Fruit fly (Drosophila melanogaster) whole organism, wandering third instar larva: ENCODE results near the gene Oatp33Ea.

Experiments
- CG32264 ChIP-seq: fragments of 200-800 bp; sonication (Bioruptor generic); optimal IDR thresholded peaks from 2 replicates; lab custom pipeline; 2016; ENCODE audit warnings: missing biosample characterization, missing genetic modification characterization
- CrebA ChIP-seq: fragments of 200-800 bp; sonication (Bioruptor generic); optimal IDR thresholded peaks from 2 replicates; lab custom pipeline; 2016; ENCODE audit warnings: missing biosample characterization, mild to moderate bottlenecking, missing genetic modification characterization, borderline replicate concordance
- Dfd ChIP-seq: fragments of >200 bp; optimal IDR thresholded peaks from 2 replicates; lab custom pipeline; 2017; ENCODE audit warnings: missing biosample characterization, missing genetic modification characterization
- GATAd ChIP-seq: sonication (Bioruptor generic); optimal IDR thresholded peaks from 2 replicates; lab custom pipeline; 2016; ENCODE audit warnings: missing biosample characterization, missing genetic modification characterization
- HLH106 ChIP-seq: fragments of 200-800 bp; optimal IDR thresholded peaks from 3 replicates; lab custom pipeline; 2019; ENCODE audit warnings: missing biosample characterization, mild to moderate bottlenecking, missing genetic modification characterization, moderate library complexity
- Hnf4 ChIP-seq: fragments of 200-800 bp; sonication (Bioruptor generic); optimal IDR thresholded peaks from 2 replicates; lab custom pipeline; 2016; ENCODE audit warnings: missing biosample characterization, mild to moderate bottlenecking, missing genetic modification characterization
- Hr78 ChIP-seq: fragments of >200 bp; optimal IDR thresholded peaks from 2 replicates; lab custom pipeline; 2017; ENCODE audit warnings: missing biosample characterization, missing genetic modification characterization
- Hr83 ChIP-seq: fragments of 200-300 bp; sonication (Bioruptor generic); optimal IDR thresholded peaks from 2 replicates; lab custom pipeline; 2016; ENCODE audit warnings: missing biosample characterization, mild to moderate bottlenecking, missing genetic modification characterization, moderate library complexity; ENCODE audit not compliant: poor library complexity, severe bottlenecking
- Myc ChIP-seq: fragments of >200 bp; optimal IDR thresholded peaks from 2 replicates; lab custom pipeline; 2017
- N ChIP-seq: fragments of >200 bp; optimal IDR thresholded peaks from 2 replicates; lab custom pipeline; 2018; ENCODE audit warnings: missing biosample characterization, missing external identifiers, missing genetic modification characterization
- OdsH ChIP-seq: fragments of 200-800 bp; sonication (Bioruptor generic); optimal IDR thresholded peaks from 2 replicates; lab custom pipeline; 2016; ENCODE audit warnings: missing biosample characterization, mild to moderate bottlenecking, missing genetic modification characterization
- Rel ChIP-seq, 2 experiments: fragments of 200-800 bp; sonication (Bioruptor generic) in 1 of 2; optimal IDR thresholded peaks; 2 replicates in 1 of 2; 3 replicates in 1 of 2; lab custom pipeline; 2016 to 2019; ENCODE audit warnings: mild to moderate bottlenecking in 2 of 2, missing biosample characterization in 2 of 2, missing genetic modification characterization in 2 of 2, moderate library complexity in 1 of 2
- br ChIP-seq: fragments of 200-800 bp; sonication (Bioruptor generic); optimal IDR thresholded peaks from 2 replicates; lab custom pipeline; 2016; ENCODE audit warnings: missing biosample characterization, missing genetic modification characterization
- dl ChIP-seq, 2 experiments: fragments of 175-275, 200-275 bp in 1 of 2; fragments of 200-275 bp in 1 of 2; sonication (Bioruptor generic); optimal IDR thresholded peaks; lab custom pipeline; 2018; ENCODE audit warnings: mild to moderate bottlenecking in 2 of 2, missing biosample characterization in 2 of 2, missing genetic modification characterization in 2 of 2, moderate library complexity in 2 of 2; ENCODE audit not compliant: partially characterized antibody in 2 of 2, insufficient read depth in 1 of 2
- dmrt93B ChIP-seq: fragments of 200-800 bp; sonication (Bioruptor generic); optimal IDR thresholded peaks from 2 replicates; lab custom pipeline; 2018; ENCODE audit warnings: missing biosample characterization, mild to moderate bottlenecking, missing genetic modification characterization
- dsf ChIP-seq: sonication (Bioruptor generic); optimal IDR thresholded peaks from 2 replicates; lab custom pipeline; 2016; ENCODE audit warnings: missing biosample characterization, missing genetic modification characterization, borderline replicate concordance
- foxo ChIP-seq, 2 experiments: fragments of 200-800 bp; sonication (Bioruptor generic); optimal IDR thresholded peaks; 2 replicates in 1 of 2; 3 replicates in 1 of 2; lab custom pipeline; 2016 to 2017; ENCODE audit warnings: missing biosample characterization in 2 of 2, missing genetic modification characterization in 2 of 2
- fru ChIP-seq: fragments of 200-800 bp; sonication (Bioruptor generic); optimal IDR thresholded peaks from 3 replicates; lab custom pipeline; 2016; ENCODE audit warnings: missing biosample characterization, mild to moderate bottlenecking, missing genetic modification characterization
- jim ChIP-seq: fragments of 175-275, 200-325 bp; sonication (Bioruptor generic); optimal IDR thresholded peaks from 2 replicates; lab custom pipeline; 2016; ENCODE audit warnings: missing biosample characterization, mild to moderate bottlenecking, missing genetic modification characterization
- lola ChIP-seq: fragments of >200 bp; optimal IDR thresholded peaks from 2 replicates; lab custom pipeline; 2017; ENCODE audit warnings: missing biosample characterization, missing genetic modification characterization
- pan ChIP-seq: fragments of >200 bp; optimal IDR thresholded peaks from 2 replicates; lab custom pipeline; 2017
- psq ChIP-seq: fragments of 200-800 bp; sonication (Bioruptor generic); optimal IDR thresholded peaks from 3 replicates; lab custom pipeline; 2017; ENCODE audit warnings: missing biosample characterization, mild to moderate bottlenecking, missing genetic modification characterization, moderate library complexity
- rgr ChIP-seq: fragments of 200-800 bp; sonication (Bioruptor generic); optimal IDR thresholded peaks from 3 replicates; lab custom pipeline; 2016; ENCODE audit warnings: missing biosample characterization, mild to moderate bottlenecking, missing genetic modification characterization
- sage ChIP-seq: fragments of 200-800 bp; sonication (Bioruptor generic); optimal IDR thresholded peaks from 2 replicates; lab custom pipeline; 2016; ENCODE audit warnings: missing biosample characterization, mild to moderate bottlenecking, missing genetic modification characterization
- sv ChIP-seq: fragments of 200-800 bp; sonication (Bioruptor generic); optimal IDR thresholded peaks from 3 replicates; lab custom pipeline; 2016; ENCODE audit warnings: missing biosample characterization, missing genetic modification characterization
- tai ChIP-seq: sonication (Bioruptor generic); optimal IDR thresholded peaks from 2 replicates; lab custom pipeline; 2016; ENCODE audit warnings: missing biosample characterization, missing genetic modification characterization
- woc ChIP-seq: sonication (Bioruptor generic); optimal IDR thresholded peaks from 2 replicates; lab custom pipeline; 2016; ENCODE audit warnings: missing biosample characterization, mild to moderate bottlenecking, missing genetic modification characterization

The Oatp33Ea gene

DNA sequence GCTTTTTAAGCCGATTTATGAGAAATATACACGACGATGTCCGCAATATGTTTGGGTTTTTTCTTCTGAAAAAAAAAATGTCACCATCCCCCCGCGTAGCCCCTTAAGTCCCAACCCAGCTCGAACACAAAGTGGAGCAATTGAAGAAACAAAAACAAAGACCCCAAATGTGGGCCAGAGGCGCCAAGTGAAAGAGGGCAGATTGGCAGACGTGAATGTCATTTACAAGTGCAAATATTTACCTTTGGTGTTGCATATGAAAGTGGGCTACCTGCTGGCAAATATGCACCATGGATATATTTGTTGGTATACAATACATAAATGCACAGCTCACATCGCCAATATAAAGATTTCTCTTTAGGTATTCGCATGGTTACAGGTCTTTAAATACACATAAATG is 35.0 kb downstream of the Oatp33Ea start:
- TF ChIP-seq GATAd (GFP tag; lab: Kevin White, UChicago): no peak
- no peak for TF ChIP-seq fru (GFP tag; lab: Kevin White, UChicago)
- TF ChIP-seq Hnf4: no peak
- TF ChIP-seq dsf (GFP tag; lab: Kevin White, UChicago): no peak
- TF ChIP-seq Myc (lab: Kevin White, UChicago): no peak
- no peak for TF ChIP-seq br (GFP tag; lab: Kevin White, UChicago)
- no peak for TF ChIP-seq psq (GFP tag; lab: Kevin White, UChicago)
- no peak for TF ChIP-seq foxo (GFP tag; optimal IDR thresholded peaks at IDR 0.05; lab: Kevin White, UChicago)
- no peak for TF ChIP-seq lola (GFP tag; lab: Kevin White, UChicago)
- TF ChIP-seq CrebA (GFP tag; lab: Kevin White, UChicago): no peak
- no peak for TF ChIP-seq Hr83 (GFP tag; lab: Kevin White, UChicago)
- TF ChIP-seq N: no peak
- TF ChIP-seq Dfd (GFP tag; lab: Kevin White, UChicago): no peak

DNA sequence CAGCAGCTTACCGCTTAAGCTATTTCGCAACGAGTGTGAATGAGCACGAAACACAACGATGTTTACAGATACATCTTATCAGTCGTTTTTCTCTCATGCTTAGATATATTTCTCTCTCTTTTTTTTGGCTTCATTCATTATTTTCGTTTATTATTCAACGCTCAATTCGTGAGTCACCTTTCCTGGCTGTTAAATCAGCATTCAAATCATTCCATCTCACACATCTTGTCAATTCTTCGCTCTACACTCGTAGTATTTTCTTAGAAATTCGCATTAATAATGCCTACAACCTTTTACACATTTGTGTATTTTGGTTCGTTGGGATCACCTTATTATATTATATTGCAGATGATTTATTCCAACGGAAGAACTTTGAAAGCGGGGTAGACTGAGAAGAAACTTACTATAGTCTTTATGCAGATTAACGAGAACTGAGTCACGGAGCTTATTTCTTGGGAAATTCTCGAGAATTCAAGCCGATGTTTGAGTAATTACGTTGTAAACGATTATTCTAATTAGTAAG is 41.1 kb downstream of the Oatp33Ea start:
- TF ChIP-seq Myc (lab: Kevin White, UChicago): no peak
- no peak for TF ChIP-seq sv (GFP tag; lab: Kevin White, UChicago)
- no peak for TF ChIP-seq fru (GFP tag; lab: Kevin White, UChicago)
- TF ChIP-seq Hr78 (GFP tag; lab: Kevin White, UChicago): no peak
- TF ChIP-seq psq (GFP tag; lab: Kevin White, UChicago): no peak
- no peak for TF ChIP-seq HLH106 (tag; lab: Kevin White, UChicago)
- TF ChIP-seq dsf (GFP tag; lab: Kevin White, UChicago): no peak
- TF ChIP-seq OdsH (GFP tag; lab: Kevin White, UChicago): no peak
- TF ChIP-seq CG32264 (GFP tag; lab: Kevin White, UChicago): no peak
- no peak for TF ChIP-seq N
- TF ChIP-seq, all 38 proteins: peak for 0

DNA sequence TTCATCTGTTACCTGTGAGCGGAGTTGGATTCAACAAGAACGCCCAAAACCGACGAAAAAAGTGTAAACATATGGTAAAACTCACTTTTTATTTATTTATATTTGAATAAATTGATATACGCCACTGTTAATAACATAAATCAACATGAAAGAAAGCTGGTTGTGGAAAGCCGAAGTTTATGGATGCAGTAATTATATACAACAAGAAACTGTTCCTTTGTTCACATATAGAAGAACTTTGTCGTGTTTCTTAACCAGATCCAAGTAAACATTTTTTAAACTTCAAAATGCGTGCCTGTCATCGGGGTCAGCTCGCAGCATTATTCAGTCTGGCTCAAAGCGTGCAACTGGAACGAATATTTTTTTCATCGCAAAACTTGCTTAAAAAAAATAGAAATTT is 47.8 kb downstream of the Oatp33Ea start, which contains the start of gene Pkd2:
Pkd2 (plus strand) TSS at position 301 of the 400 bp plus-strand sequence.
- TF ChIP-seq foxo (GFP tag; optimal IDR thresholded peaks at IDR 0.05; lab: Kevin White, UChicago) (no peak), dl (GFP tag; optimal IDR thresholded peaks at IDR 0.05; lab: Kevin White, UChicago; ENCODE audit: insufficient read depth in 1 of 2, partially characterized antibody in 2 of 2) (no peak), pan (no peak), HLH106 (tag; lab: Kevin White, UChicago) (no peak)

DNA sequence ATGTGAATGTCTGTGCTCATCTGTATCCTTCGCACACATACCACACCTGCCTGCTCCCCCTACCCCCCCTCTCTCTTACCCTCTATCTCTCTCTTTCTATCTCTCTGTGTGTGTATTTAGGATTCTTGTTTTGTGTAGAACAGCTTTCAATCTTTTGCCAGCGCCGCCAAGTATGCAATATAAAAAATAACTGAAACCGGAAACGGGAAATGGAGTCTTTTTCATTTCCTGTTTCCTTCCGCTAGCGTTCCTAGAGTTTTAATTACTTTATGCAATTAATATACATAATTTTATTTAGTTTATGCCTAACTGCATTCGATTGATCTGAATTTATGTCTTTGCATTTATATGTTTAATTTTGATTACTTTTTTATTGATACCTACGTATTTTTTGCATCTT is 53.3 kb downstream of the Oatp33Ea start:
- no peak for TF ChIP-seq Myc (lab: Kevin White, UChicago)
- TF ChIP-seq psq (GFP tag; lab: Kevin White, UChicago): no peak
- no peak for TF ChIP-seq Rel (GFP tag; optimal IDR thresholded peaks at IDR 0.05; lab: Kevin White, UChicago)
- no peak for TF ChIP-seq Rel (tag; optimal IDR thresholded peaks at IDR 0.05; lab: Kevin White, UChicago)
- no peak for TF ChIP-seq sage
- TF ChIP-seq tai (GFP tag; lab: Kevin White, UChicago): no peak
- no peak for TF ChIP-seq foxo (GFP tag; optimal IDR thresholded peaks at IDR 0.05; lab: Kevin White, UChicago)
- no peak for TF ChIP-seq N
- TF ChIP-seq woc: no peak
- no peak for TF ChIP-seq pan
- no peak for TF ChIP-seq dmrt93B (GFP tag; lab: Kevin White, UChicago)
- TF ChIP-seq rgr (GFP tag; lab: Kevin White, UChicago): no peak
- TF ChIP-seq OdsH (GFP tag; lab: Kevin White, UChicago): no peak
- no peak for TF ChIP-seq lola (GFP tag; lab: Kevin White, UChicago)
- TF ChIP-seq Hnf4: no peak
- TF ChIP-seq Dfd (GFP tag; lab: Kevin White, UChicago): no peak
- TF ChIP-seq jim (GFP tag; lab: Kevin White, UChicago): no peak
